Fruit fly (Drosophila melanogaster): ENCODE data around the gene ppk22.

ppk22 gene

dm6 chr3R:24816993-24817854 is 42.4 kb downstream of the ppk22 start, which contains the start of the genes CG5808 and Saf-B (continued):
- TF ChIP-seq tio (GFP tag; optimal IDR thresholded peaks at IDR 0.05) (no peak), wor (GFP tag; IDR thresholded peaks at IDR 0.05) (no peak), fd64A (GFP tag; optimal IDR thresholded peaks at IDR 0.05) (no peak), chinmo (GFP tag; IDR thresholded peaks at IDR 0.05; ENCODE audit: partially characterized antibody) (0 out of 4 replicates have a peak, but pooled peaks have one; percentile 77), eve (GFP tag; optimal IDR thresholded peaks at IDR 0.05) (no peak), dysf (GFP tag; IDR thresholded peaks at IDR 0.05) (peak; percentile 50; the same call in 2 of the 3 replicates), da (GFP tag; optimal IDR thresholded peaks at IDR 0.05) (no peak), ewg (GFP tag; optimal IDR thresholded peaks at IDR 0.05) (peak; percentile 31), otp (GFP tag; IDR thresholded peaks at IDR 0.05) (no peak), Ets65A (GFP tag) (peak; percentile 93), eyg (GFP tag; optimal IDR thresholded peaks at IDR 0.05) (no peak), peb (GFP tag; IDR thresholded peaks at IDR 0.05) (no peak), Atf6 (GFP tag; IDR thresholded peaks at IDR 0.05) (no peak), Ada2b (GFP tag; IDR thresholded peaks at IDR 0.05) (no peak), lola (GFP tag; optimal IDR thresholded peaks at IDR 0.05) (peak in 1 of 3 experiments; percentile 60), chif (GFP tag; optimal IDR thresholded peaks at IDR 0.05) (no peak), gce (GFP tag; IDR thresholded peaks at IDR 0.05) (no peak), crc (GFP tag; optimal IDR thresholded peaks at IDR 0.05) (no peak), shn (GFP tag; optimal IDR thresholded peaks at IDR 0.05) (no peak), CG18476 (GFP tag; optimal IDR thresholded peaks at IDR 0.05) (peak; percentile 59), B-H2 (GFP tag; optimal IDR thresholded peaks at IDR 0.05) (no peak), CG11247 (GFP tag; IDR thresholded peaks at IDR 0.05) (no peak), CG13624 (GFP tag; optimal IDR thresholded peaks at IDR 0.05) (no peak), CG9932 (GFP tag; IDR thresholded peaks at IDR 0.05) (peak; percentile 38; the same call in 1 of the 2 replicates), nmo (GFP tag; optimal IDR thresholded peaks at IDR 0.05) (peak; percentile 85), CG2199 (GFP tag; IDR thresholded peaks at IDR 0.05) (no peak), CG3726 (GFP tag; IDR thresholded peaks at IDR 0.05) (no peak), nerfin-2 (GFP tag; IDR thresholded peaks at IDR 0.05; ENCODE audit: partially characterized antibody) (peak; percentile 86), esg (GFP tag; conservative IDR thresholded peaks at IDR 0.05) (peak; percentile 33; the same call in 1 of the 2 replicates), pho (GFP tag; optimal IDR thresholded peaks at IDR 0.05) (peak; percentile 7), dmrt11E (tag; optimal IDR thresholded peaks at IDR 0.05) (peak; percentile 29), CG34224 (GFP tag; IDR thresholded peaks at IDR 0.05; ENCODE audit: partially characterized antibody) (peak; percentile 85), lilli (GFP tag; optimal IDR thresholded peaks at IDR 0.05) (peak; percentile 38), CG7786 (GFP tag; optimal IDR thresholded peaks at IDR 0.05) (no peak), CG15011 (GFP tag; optimal IDR thresholded peaks at IDR 0.05) (no peak), CG6854 (GFP tag; optimal IDR thresholded peaks at IDR 0.05) (no peak), mirr (GFP tag; optimal IDR thresholded peaks at IDR 0.05) (no peak), Rfx (GFP tag; IDR thresholded peaks at IDR 0.05) (peak; percentile 53; the same call in 1 of the 2 replicates), CG11504 (tag; optimal IDR thresholded peaks at IDR 0.05) (no peak), Meics (GFP tag; optimal IDR thresholded peaks at IDR 0.05) (no peak), Max (GFP tag; optimal IDR thresholded peaks at IDR 0.05) (peak; percentile 61), CG17802 (tag; optimal IDR thresholded peaks at IDR 0.05) (peak; percentile 2), pzg (GFP tag; optimal IDR thresholded peaks at IDR 0.05) (peak; percentile 29), crp (GFP tag; optimal IDR thresholded peaks at IDR 0.05) (peak in 1 of 2 experiments; percentile 37), CG14965 (GFP tag; optimal IDR thresholded peaks at IDR 0.05; ENCODE audit: borderline replicate concordance) (no peak), Trl (optimal IDR thresholded peaks at IDR 0.05) (no peak), Trl (GFP tag; optimal IDR thresholded peaks at IDR 0.05) (no peak), Chrac-16 (GFP tag; optimal IDR thresholded peaks at IDR 0.05) (peak; percentile 4), MBD-R2 (GFP tag; IDR thresholded peaks at IDR 0.05) (peak; percentile 8; the same call in 1 of the 2 replicates)
